Worm (Caenorhabditis elegans) whole organism, L1 larva: ENCODE results near the gene Y40H7A.4.

ENCODE experiments used
- blmp-1 ChIP-seq: fragments of 150-350 bp; optimal IDR thresholded peaks from 2 replicates; lab custom pipeline; 2014; ENCODE audit warnings: missing biosample characterization, missing genetic modification characterization
- ceh-8 ChIP-seq: fragments of 200-800 bp; sonication (Bioruptor generic); optimal IDR thresholded peaks from 2 replicates; lab custom pipeline; 2018; ENCODE audit warnings: mild to moderate bottlenecking, missing genetic modification characterization, moderate library complexity, missing compliant biosample characterization
- fkh-10 ChIP-seq: sonication (generic microtip); optimal IDR thresholded peaks from 2 replicates; lab custom pipeline; 2017; ENCODE audit warnings: missing biosample characterization, missing genetic modification reagents, missing genetic modification characterization
- fos-1 ChIP-seq: fragments of 150-350 bp; optimal IDR thresholded peaks from 2 replicates; lab custom pipeline; 2014; ENCODE audit warnings: missing biosample characterization, missing genetic modification characterization
- lin-39 ChIP-seq: fragments of 150-350 bp; optimal IDR thresholded peaks from 2 replicates; lab custom pipeline; 2014; ENCODE audit warnings: missing biosample characterization, missing genetic modification reagents, missing genetic modification characterization
- lsy-2 ChIP-seq, 2 experiments: fragments of 150-350 bp; optimal IDR thresholded peaks; 2 replicates each; lab custom pipeline; 2014; ENCODE audit warnings: missing biosample characterization in 2 of 2, missing genetic modification characterization in 2 of 2
- mef-2 ChIP-seq: fragments of 150-350 bp; optimal IDR thresholded peaks from 2 replicates; lab custom pipeline; 2014; ENCODE audit warnings: missing biosample characterization, missing genetic modification characterization
- nhr-76 ChIP-seq: sonication (generic microtip); optimal IDR thresholded peaks from 2 replicates; lab custom pipeline; 2017; ENCODE audit warnings: missing biosample characterization, missing genetic modification characterization
- sox-4 ChIP-seq: sonication (generic microtip); optimal IDR thresholded peaks from 2 replicates; lab custom pipeline; 2016; ENCODE audit warnings: missing genetic modification characterization, missing compliant biosample characterization
- sup-37 ChIP-seq: fragments of 200-800 bp; sonication (Bioruptor generic); optimal IDR thresholded peaks from 2 replicates; lab custom pipeline; 2018; ENCODE audit warnings: mild to moderate bottlenecking, missing genetic modification characterization, missing compliant biosample characterization
- swsn-7 ChIP-seq: sonication (generic microtip); optimal IDR thresholded peaks from 2 replicates; lab custom pipeline; 2016; ENCODE audit warnings: missing genetic modification characterization, missing compliant biosample characterization
- tbx-2 ChIP-seq: sonication (generic microtip); optimal IDR thresholded peaks from 2 replicates; lab custom pipeline; 2016; ENCODE audit warnings: missing genetic modification characterization, missing compliant biosample characterization
- unc-62 ChIP-seq: fragments of 150-350 bp; optimal IDR thresholded peaks from 2 replicates; lab custom pipeline; 2014; ENCODE audit warnings: missing biosample characterization, missing genetic modification reagents, missing genetic modification characterization
- unc-98 ChIP-seq: fragments of 200-800 bp; sonication (Bioruptor generic); IDR thresholded peaks from 2 replicates; pipeline ENCODE4 v1.3.6; 2022; ENCODE audit warnings: missing genetic modification characterization, missing compliant biosample characterization

DNA sequence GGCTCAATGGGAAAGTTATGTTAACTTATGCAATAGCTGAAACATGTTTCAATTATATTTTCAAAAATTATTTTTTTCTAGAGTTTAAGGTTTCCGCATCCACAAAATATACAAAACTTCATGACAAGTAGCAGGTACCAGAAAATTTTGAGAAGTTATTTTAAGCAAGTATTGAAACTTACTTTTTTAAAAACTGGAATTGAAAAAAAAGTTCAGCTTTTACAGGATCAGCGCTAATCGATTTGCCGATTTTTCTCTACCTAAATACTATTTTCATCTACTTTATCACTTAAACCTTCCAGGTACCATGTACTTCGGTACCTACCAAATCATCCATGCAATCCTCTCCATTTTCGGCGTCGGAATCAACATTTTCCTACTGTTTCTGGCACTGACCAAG lies 4.3 kb upstream of the Y40H7A.4 start, which contains the start of gene srd-23:
- TF ChIP-seq lsy-2 (tag; optimal IDR thresholded peaks at IDR 0.05; lab: Kevin White, UChicago) (no peak), tbx-2 (tag; lab: Kevin White, UChicago) (no peak), unc-98 (GFP tag; lab: Robert Waterston, UW) (no peak), fos-1 (tag; lab: Kevin White, UChicago) (no peak), sox-4 (tag; lab: Kevin White, UChicago) (no peak), blmp-1 (tag; lab: Kevin White, UChicago) (no peak), sup-37 (GFP tag; lab: Kevin White, UChicago) (no peak), ceh-8 (no peak), lin-39 (tag; lab: Kevin White, UChicago) (no peak), mef-2 (tag; lab: Kevin White, UChicago) (no peak), unc-62 (GFP tag; lab: Kevin White, UChicago) (no peak), nhr-76 (tag; lab: Kevin White, UChicago) (no peak), fkh-10 (GFP tag; lab: Kevin White, UChicago) (no peak), swsn-7 (tag; lab: Kevin White, UChicago) (no peak)
